Fruit fly (Drosophila melanogaster): ENCODE results near the gene CG14286.

DNA sequence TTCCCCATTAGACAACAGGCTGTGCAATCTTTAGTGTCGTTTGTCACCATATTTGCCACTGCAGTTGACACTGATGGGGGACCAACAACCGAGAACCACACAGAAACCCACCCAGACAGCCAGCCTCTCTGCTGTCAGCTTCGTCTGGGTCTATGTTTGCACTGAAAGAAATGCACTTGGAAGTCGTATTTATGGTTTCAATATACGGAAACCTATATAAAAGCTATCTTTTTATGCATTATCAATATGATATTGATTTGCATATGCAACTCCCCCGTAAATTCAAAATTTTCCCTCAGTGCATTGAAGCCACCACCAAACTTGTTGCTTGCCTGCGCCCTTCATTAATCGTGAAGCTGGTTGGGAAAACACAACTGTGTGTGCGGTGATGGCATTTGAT is 50.3 kb downstream of the CG14286 start:
- TF ChIP-seq fru (GFP tag; optimal IDR thresholded peaks at IDR 0.05) (peak; percentile 38), pan (optimal IDR thresholded peaks at IDR 0.05) (no peak), Hr78 (GFP tag; optimal IDR thresholded peaks at IDR 0.05) (no peak), usp (GFP tag; optimal IDR thresholded peaks at IDR 0.05) (no peak), sv (GFP tag; optimal IDR thresholded peaks at IDR 0.05) (no peak), dmrt93B (GFP tag; optimal IDR thresholded peaks at IDR 0.05) (no peak), Abd-B (GFP tag; optimal IDR thresholded peaks at IDR 0.05) (no peak), Vsx2 (GFP tag; optimal IDR thresholded peaks at IDR 0.05; ENCODE audit: partially characterized antibody) (no peak), Mio (GFP tag; optimal IDR thresholded peaks at IDR 0.05) (no peak), woc (GFP tag; optimal IDR thresholded peaks at IDR 0.05) (no peak), Hnf4 (GFP tag; optimal IDR thresholded peaks at IDR 0.05) (no peak), psq (GFP tag; optimal IDR thresholded peaks at IDR 0.05) (no peak)

Data from whole organism, wandering third instar larva.